Worm (Caenorhabditis elegans): ENCODE measurements around the gene sri-62.

DNA sequence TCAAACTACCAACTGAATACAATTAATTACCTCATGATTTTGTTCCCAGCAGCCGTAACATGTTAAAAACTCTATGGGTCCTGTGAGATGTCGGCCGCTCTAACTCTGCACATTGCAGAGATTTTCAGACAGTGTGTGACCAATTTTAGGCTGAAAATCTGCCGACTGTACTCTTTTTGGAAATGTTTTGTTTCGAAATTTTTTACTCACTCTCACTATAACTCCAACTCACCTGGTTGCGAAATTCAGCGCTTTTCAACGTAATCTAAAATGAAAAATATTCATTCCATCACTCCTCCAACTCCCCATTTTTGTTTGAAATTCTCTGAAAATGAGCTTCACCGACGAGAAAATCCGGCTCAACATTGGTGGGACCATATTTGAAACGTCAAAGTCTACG is 48.7 kb downstream of the sri-62 start, which contains the start of the genes F22E5.13 and F22E5.6:
- TF ChIP-seq Y105C5A.15 (GFP tag; IDR thresholded peaks at IDR 0.05): no peak
- TF ChIP-seq ces-1 (GFP tag; optimal IDR thresholded peaks at IDR 0.05): no peak
- TF ChIP-seq dmd-8 (GFP tag; IDR thresholded peaks at IDR 0.05): no peak
- no peak for TF ChIP-seq nhr-237 (tag; optimal IDR thresholded peaks at IDR 0.05)
- no peak for TF ChIP-seq nhr-77 (tag; optimal IDR thresholded peaks at IDR 0.05)

Measured in whole organism, L4 larva.